Worm (Caenorhabditis elegans) whole organism, midembryonic: Measurements from ENCODE around the gene ins-3.

ENCODE experiments used
- T22C8.4 ChIP-seq: fragments of 200-800 bp; sonication (Bioruptor generic); IDR thresholded peaks from 2 replicates; pipeline ENCODE4 v1.3.6; 2022; ENCODE audit warnings: missing genetic modification characterization, missing compliant biosample characterization
- cog-1 ChIP-seq: sonication (generic microtip); optimal IDR thresholded peaks from 2 replicates; lab custom pipeline; 2016; ENCODE audit warnings: missing genetic modification characterization, missing compliant biosample characterization
- flt-1 ChIP-seq: fragments of 200-800 bp; sonication (Bioruptor generic); IDR thresholded peaks from 2 replicates; pipeline ENCODE4 v1.3.6; 2022; ENCODE audit warnings: missing genetic modification characterization, missing compliant biosample characterization
- med-1 ChIP-seq: sonication (generic microtip); optimal IDR thresholded peaks from 2 replicates; lab custom pipeline; 2017; ENCODE audit warnings: missing genetic modification characterization, mild to moderate bottlenecking, missing compliant biosample characterization, antibody characterized with exemption, missing genetic modification reagents; ENCODE audit not compliant: insufficient read depth
- ref-1 ChIP-seq: fragments of 200-800 bp; sonication (Bioruptor generic); conservative IDR thresholded peaks from 2 replicates; pipeline ENCODE4 v1.3.6; 2022; ENCODE audit warnings: missing genetic modification reagents, missing genetic modification characterization, missing compliant biosample characterization
- tab-1 ChIP-seq: fragments of 200-800 bp; sonication (Bioruptor generic); IDR thresholded peaks from 2 replicates; pipeline ENCODE4 v1.3.6; 2022; ENCODE audit warnings: missing genetic modification characterization, missing compliant biosample characterization
- ztf-23 ChIP-seq: fragments of 200-800 bp; sonication (Bioruptor generic); IDR thresholded peaks from 2 replicates; pipeline ENCODE4 v1.3.6; 2022; ENCODE audit warnings: missing genetic modification reagents, missing genetic modification characterization, missing compliant biosample characterization
- ztf-29 ChIP-seq: fragments of 200-800 bp; sonication (Bioruptor generic); IDR thresholded peaks from 2 replicates; pipeline ENCODE4 v1.3.6; 2022; ENCODE audit warnings: missing genetic modification reagents, missing genetic modification characterization, missing compliant biosample characterization

DNA sequence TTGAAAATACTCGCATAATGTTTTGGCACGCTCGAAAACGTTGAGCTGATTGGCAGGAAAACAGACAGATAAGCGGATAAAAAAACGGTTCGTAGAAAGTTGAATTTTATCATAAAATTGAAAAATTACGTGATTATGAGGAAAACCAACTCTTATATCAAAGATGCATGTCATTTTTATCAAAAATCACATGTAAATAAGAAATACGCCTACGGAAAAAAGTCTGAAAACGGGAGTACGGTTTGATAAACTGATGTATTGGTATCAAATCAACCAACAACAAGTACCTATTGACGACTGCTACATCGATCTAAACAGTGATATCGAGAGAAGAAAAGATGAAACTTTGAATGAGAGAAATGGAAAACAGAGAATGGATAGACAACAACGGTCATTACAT, 35.1 kb upstream of the ins-3 start:
- no peak for TF ChIP-seq ref-1 (GFP tag; lab: Robert Waterston, UW)
- no peak for TF ChIP-seq T22C8.4 (GFP tag; lab: Robert Waterston, UW)
- TF ChIP-seq tab-1 (GFP tag; lab: Robert Waterston, UW) = no peak
- no peak for TF ChIP-seq flt-1 (GFP tag; lab: Robert Waterston, UW)
- no peak for TF ChIP-seq ztf-23
- no peak for TF ChIP-seq med-1 (GFP tag; lab: Kevin White, UChicago)
- TF ChIP-seq cog-1 (tag; lab: Kevin White, UChicago) = no peak
- no peak for TF ChIP-seq ztf-29 (GFP tag; lab: Robert Waterston, UW)
